Fruit fly (Drosophila melanogaster) whole organism, prepupa: ENCODE data around the gene nolo.

Experiments
- Blimp-1 ChIP-seq: fragments of 200-800 bp; sonication (Bioruptor generic); optimal IDR thresholded peaks from 3 replicates; lab custom pipeline; 2017; ENCODE audit warnings: missing biosample characterization, missing genetic modification characterization, mild to moderate bottlenecking, moderate library complexity, missing genetic modification reagents
- CG10631 ChIP-seq: fragments of 200-800 bp; sonication (Bioruptor generic); optimal IDR thresholded peaks from 2 replicates; lab custom pipeline; 2016; ENCODE audit warnings: missing biosample characterization, missing genetic modification characterization
- CG11902 ChIP-seq: fragments of 200-800 bp; sonication (Bioruptor generic); optimal IDR thresholded peaks from 3 replicates; lab custom pipeline; 2016; ENCODE audit warnings: missing biosample characterization, missing genetic modification characterization
- CG15336 ChIP-seq: fragments of 200-800 bp; sonication (Bioruptor generic); IDR thresholded peaks from 2 replicates; pipeline ENCODE4 v1.3.6; 2022; ENCODE audit warnings: missing biosample characterization, missing genetic modification characterization
- CG1621 ChIP-seq: fragments of 200-800 bp; sonication (Bioruptor generic); optimal IDR thresholded peaks from 3 replicates; lab custom pipeline; 2018; ENCODE audit warnings: missing biosample characterization, mild to moderate bottlenecking, missing genetic modification characterization
- CG16779 ChIP-seq: fragments of 200-800 bp; sonication (Bioruptor generic); optimal IDR thresholded peaks from 3 replicates; lab custom pipeline; 2017; ENCODE audit warnings: missing biosample characterization, mild to moderate bottlenecking, missing genetic modification characterization
- CG31627 ChIP-seq: fragments of 200-800 bp; sonication (Bioruptor generic); optimal IDR thresholded peaks from 3 replicates; lab custom pipeline; 2016; ENCODE audit warnings: missing biosample characterization, missing genetic modification characterization
- CG32006 ChIP-seq: fragments of 200-800 bp; sonication (Bioruptor generic); optimal IDR thresholded peaks from 3 replicates; lab custom pipeline; 2017; ENCODE audit warnings: missing biosample characterization, mild to moderate bottlenecking, missing genetic modification characterization
- CG34406 ChIP-seq: fragments of 200-800 bp; sonication (Bioruptor generic); optimal IDR thresholded peaks from 3 replicates; lab custom pipeline; 2016; ENCODE audit warnings: missing biosample characterization, missing genetic modification characterization
- CG3919 ChIP-seq: fragments of 200-800 bp; sonication (Bioruptor generic); optimal IDR thresholded peaks from 3 replicates; lab custom pipeline; 2016; ENCODE audit warnings: missing biosample characterization, missing genetic modification characterization
- CG6163 ChIP-seq: fragments of 200-800 bp; sonication (Bioruptor generic); IDR thresholded peaks from 3 replicates; pipeline ENCODE4 v1.3.6; 2022; ENCODE audit warnings: missing biosample characterization, missing genetic modification characterization
- CG6792 ChIP-seq: fragments of 200-800 bp; sonication (Bioruptor generic); optimal IDR thresholded peaks from 3 replicates; lab custom pipeline; 2016; ENCODE audit warnings: missing biosample characterization, missing genetic modification characterization
- CG6808 ChIP-seq: fragments of 200-800 bp; sonication (Bioruptor generic); optimal IDR thresholded peaks from 3 replicates; lab custom pipeline; 2017; ENCODE audit warnings: missing biosample characterization, missing genetic modification characterization, mild to moderate bottlenecking, moderate library complexity, missing genetic modification reagents
- CG6854 ChIP-seq: fragments of 200-800 bp; sonication (Bioruptor generic); optimal IDR thresholded peaks from 2 replicates; lab custom pipeline; 2017; ENCODE audit warnings: missing biosample characterization, mild to moderate bottlenecking, missing genetic modification characterization
- CG7368 ChIP-seq: fragments of 200-800 bp; sonication (Bioruptor generic); optimal IDR thresholded peaks from 3 replicates; lab custom pipeline; 2016; ENCODE audit warnings: missing biosample characterization, missing genetic modification characterization
- CG8119 ChIP-seq: fragments of 200-800 bp; sonication (Bioruptor generic); IDR thresholded peaks from 3 replicates; pipeline ENCODE4 v1.3.6; 2022; ENCODE audit warnings: missing biosample characterization, missing genetic modification characterization
- CG8319 ChIP-seq: fragments of 200-800 bp; sonication (Bioruptor generic); optimal IDR thresholded peaks from 3 replicates; lab custom pipeline; 2016; ENCODE audit warnings: missing biosample characterization, missing genetic modification characterization
- CG8632 ChIP-seq: fragments of 200-800 bp; sonication (Bioruptor generic); optimal IDR thresholded peaks from 3 replicates; lab custom pipeline; 2016; ENCODE audit warnings: missing biosample characterization, missing genetic modification characterization
- CG9139 ChIP-seq: fragments of 200-800 bp; sonication (Bioruptor generic); optimal IDR thresholded peaks from 3 replicates; lab custom pipeline; 2017; ENCODE audit warnings: missing biosample characterization, mild to moderate bottlenecking, missing genetic modification characterization
- Eip78C ChIP-seq: fragments of 200-800 bp; sonication (Bioruptor generic); peaks from one replicate; lab custom pipeline; 2016; ENCODE audit warnings: missing biosample characterization, missing genetic modification characterization
- Eip93F ChIP-seq: fragments of 200-800 bp; sonication (Bioruptor generic); optimal IDR thresholded peaks from 2 replicates; lab custom pipeline; 2016; ENCODE audit warnings: missing biosample characterization, mild to moderate bottlenecking, missing genetic modification characterization
- Ets21C ChIP-seq: fragments of 200-800 bp; sonication (Bioruptor generic); optimal IDR thresholded peaks from 3 replicates; lab custom pipeline; 2016; ENCODE audit warnings: missing biosample characterization, missing genetic modification characterization
- Ets96B ChIP-seq: fragments of 200-800 bp; optimal IDR thresholded peaks from 2 replicates; lab custom pipeline; 2019; ENCODE audit warnings: missing biosample characterization, mild to moderate bottlenecking, missing genetic modification characterization, moderate library complexity
- Gug ChIP-seq: fragments of 200-800 bp; sonication (Bioruptor generic); IDR thresholded peaks from 2 replicates; pipeline ENCODE4 v1.3.6; 2022; ENCODE audit warnings: missing biosample characterization, missing genetic modification characterization
- Hr38 ChIP-seq: sonication (Bioruptor generic); optimal IDR thresholded peaks from 2 replicates; lab custom pipeline; 2016; ENCODE audit warnings: missing biosample characterization, missing genetic modification characterization
- Hr39 ChIP-seq: fragments of 200-800 bp; sonication (Bioruptor generic); optimal IDR thresholded peaks from 2 replicates; lab custom pipeline; 2016; ENCODE audit warnings: missing biosample characterization, missing genetic modification characterization
- Hr4 ChIP-seq: fragments of 200-800 bp; sonication (Bioruptor generic); optimal IDR thresholded peaks from 3 replicates; lab custom pipeline; 2016; ENCODE audit warnings: missing biosample characterization, missing genetic modification characterization
- Lpt ChIP-seq: fragments of 200-800 bp; sonication (Bioruptor generic); optimal IDR thresholded peaks from 3 replicates; lab custom pipeline; 2016; ENCODE audit warnings: missing biosample characterization, missing genetic modification characterization
- Met ChIP-seq: fragments of 200-800 bp; sonication (Bioruptor generic); optimal IDR thresholded peaks from 3 replicates; lab custom pipeline; 2016; ENCODE audit warnings: missing biosample characterization, missing genetic modification characterization
- OdsH ChIP-seq: fragments of 200-800 bp; sonication (Bioruptor generic); optimal IDR thresholded peaks from 3 replicates; lab custom pipeline; 2016; ENCODE audit warnings: missing biosample characterization, missing genetic modification characterization
- Smox ChIP-seq: fragments of 200-800 bp; sonication (Bioruptor generic); optimal IDR thresholded peaks from 3 replicates; lab custom pipeline; 2016; ENCODE audit warnings: missing biosample characterization, missing genetic modification characterization
- Sox14 ChIP-seq: fragments of 200-800 bp; sonication (Bioruptor generic); optimal IDR thresholded peaks from 3 replicates; lab custom pipeline; 2016; ENCODE audit warnings: missing biosample characterization, missing genetic modification characterization
- Sox15 ChIP-seq: fragments of 200-800 bp; sonication (Bioruptor generic); optimal IDR thresholded peaks from 3 replicates; lab custom pipeline; 2016; ENCODE audit warnings: missing biosample characterization, missing genetic modification characterization
- achi ChIP-seq: fragments of 200-800 bp; sonication (Bioruptor generic); optimal IDR thresholded peaks from 3 replicates; lab custom pipeline; 2016; ENCODE audit warnings: missing biosample characterization, missing genetic modification characterization
- acj6 ChIP-seq: fragments of 200-800 bp; sonication (Bioruptor generic); optimal IDR thresholded peaks from 3 replicates; lab custom pipeline; 2016; ENCODE audit warnings: missing biosample characterization, missing genetic modification characterization
- cyc ChIP-seq: fragments of 200-800 bp; sonication (Bioruptor generic); optimal IDR thresholded peaks from 3 replicates; lab custom pipeline; 2016; ENCODE audit warnings: missing biosample characterization, missing genetic modification characterization
- dac ChIP-seq: fragments of 200-800 bp; sonication (Bioruptor generic); optimal IDR thresholded peaks from 2 replicates; lab custom pipeline; 2017; ENCODE audit warnings: missing biosample characterization, mild to moderate bottlenecking, missing genetic modification characterization
- dsx ChIP-seq: fragments of 200-800 bp; optimal IDR thresholded peaks from 3 replicates; lab custom pipeline; 2019; ENCODE audit warnings: missing biosample characterization, mild to moderate bottlenecking, missing genetic modification characterization, moderate library complexity; ENCODE audit not compliant: poor library complexity, severe bottlenecking
- eg ChIP-seq: fragments of 200-800 bp; sonication (Bioruptor generic); IDR thresholded peaks from 3 replicates; pipeline ENCODE4 v1.3.6; 2022; ENCODE audit warnings: missing biosample characterization, missing genetic modification characterization
- esn ChIP-seq: fragments of 200-800 bp; sonication (Bioruptor generic); optimal IDR thresholded peaks from 2 replicates; lab custom pipeline; 2016; ENCODE audit warnings: missing biosample characterization, mild to moderate bottlenecking, missing genetic modification characterization, moderate library complexity
- fd59A ChIP-seq: fragments of 200-800 bp; sonication (Bioruptor generic); optimal IDR thresholded peaks from 2 replicates; lab custom pipeline; 2017; ENCODE audit warnings: missing biosample characterization, mild to moderate bottlenecking, missing genetic modification characterization, missing genetic modification reagents
- fd85E ChIP-seq: fragments of 200-800 bp; sonication (Bioruptor generic); optimal IDR thresholded peaks from 3 replicates; lab custom pipeline; 2016; ENCODE audit warnings: missing biosample characterization, missing genetic modification characterization
- fkh ChIP-seq: fragments of 200-800 bp; sonication (Bioruptor generic); optimal IDR thresholded peaks from 3 replicates; lab custom pipeline; 2017; ENCODE audit warnings: missing biosample characterization, mild to moderate bottlenecking, missing genetic modification characterization, moderate library complexity
- lz ChIP-seq: fragments of 200-800 bp; sonication (Bioruptor generic); optimal IDR thresholded peaks from 3 replicates; lab custom pipeline; 2016; ENCODE audit warnings: missing biosample characterization, missing genetic modification characterization
- net ChIP-seq: fragments of 200-800 bp; sonication (Bioruptor generic); optimal IDR thresholded peaks from 3 replicates; lab custom pipeline; 2016; ENCODE audit warnings: missing biosample characterization, missing genetic modification characterization
- pdm3 ChIP-seq: fragments of 200-800 bp; sonication (Bioruptor generic); optimal IDR thresholded peaks from 3 replicates; lab custom pipeline; 2016; ENCODE audit warnings: missing biosample characterization, missing genetic modification characterization
- salr ChIP-seq, 2 experiments: fragments of 200-800 bp; sonication (Bioruptor generic); optimal IDR thresholded peaks; 3 replicates each; lab custom pipeline; 2016 to 2018; ENCODE audit warnings: missing biosample characterization in 2 of 2, missing genetic modification characterization in 2 of 2, mild to moderate bottlenecking in 1 of 2
- ss ChIP-seq, 2 experiments: fragments of 200-800 bp; sonication (Bioruptor generic); optimal IDR thresholded peaks; 2 replicates in 1 of 2; 3 replicates in 1 of 2; lab custom pipeline; 2017 to 2018; ENCODE audit warnings: mild to moderate bottlenecking in 2 of 2, missing biosample characterization in 2 of 2, missing genetic modification characterization in 2 of 2, moderate library complexity in 1 of 2
- svp ChIP-seq: fragments of 200-800 bp; sonication (Bioruptor generic); peaks from one replicate; lab custom pipeline; 2016; ENCODE audit warnings: missing biosample characterization, missing genetic modification characterization
- topi ChIP-seq: fragments of 200-800 bp; sonication (Bioruptor generic); optimal IDR thresholded peaks from 3 replicates; lab custom pipeline; 2016; ENCODE audit warnings: missing biosample characterization, missing genetic modification characterization
- vri ChIP-seq: fragments of 200-800 bp; sonication (Bioruptor generic); optimal IDR thresholded peaks from 3 replicates; lab custom pipeline; 2016; ENCODE audit warnings: missing biosample characterization, mild to moderate bottlenecking, missing genetic modification characterization

Gene nolo

DNA sequence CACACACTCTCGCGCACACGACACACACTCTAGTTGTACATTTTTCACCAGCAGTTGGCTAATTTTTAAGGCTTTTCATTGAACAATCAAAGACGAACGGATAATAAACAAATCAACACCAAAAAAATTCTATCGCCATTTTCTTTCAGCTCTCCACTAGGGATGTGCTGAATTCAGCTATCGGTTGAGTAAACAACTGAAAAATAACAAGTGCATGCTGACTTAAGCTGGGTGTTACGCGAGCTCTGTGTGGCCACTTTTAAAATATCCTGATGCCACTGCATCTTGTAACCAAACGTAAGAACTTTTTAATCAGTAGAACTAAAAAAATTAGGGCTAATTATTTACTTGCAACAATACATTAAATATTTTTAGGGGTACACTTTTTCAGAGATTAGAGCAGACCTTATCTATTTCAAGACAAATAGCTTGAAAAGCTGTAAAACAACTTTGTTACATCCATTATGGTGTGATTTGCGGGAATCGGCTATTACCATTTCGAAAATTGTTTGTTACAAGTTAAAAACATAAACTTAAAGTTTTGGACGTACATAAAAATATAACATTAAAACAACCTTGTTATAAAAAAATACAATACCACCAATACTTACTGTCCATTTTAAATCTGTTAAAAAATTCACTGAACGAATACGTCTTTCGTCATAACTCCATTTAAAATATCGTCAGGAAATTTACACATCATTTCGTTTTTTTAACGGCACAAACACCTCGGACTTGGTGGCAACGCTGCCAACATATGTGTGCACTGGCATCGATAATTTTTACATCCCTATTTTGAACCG is 73.6 kb downstream of the nolo start, which contains the start of the genes step and CG1416:
step (minus strand) TSS at position 203 of the 803 bp plus-strand sequence.
CG1416 (plus strand) TSS at position 747 of the 803 bp plus-strand sequence.
- TF ChIP-seq OdsH (peak; percentile 65), Hr4 (GFP tag; lab: Kevin White, UChicago) (peak; percentile 62), salr (GFP tag; optimal IDR thresholded peaks at IDR 0.05; lab: Kevin White, UChicago) (peak; percentile 35 to 69), fkh (GFP tag; lab: Kevin White, UChicago) (peak; percentile 83), CG7368 (GFP tag; lab: Kevin White, UChicago) (no peak), fd59A (GFP tag; lab: Kevin White, UChicago) (peak; percentile 31), vri (GFP tag; lab: Kevin White, UChicago) (no peak), dsx (no peak), CG15336 (GFP tag; lab: Robert Waterston, UW) (peak; percentile 26; the same call in 1 of the 2 replicates), CG16779 (tag; lab: Kevin White, UChicago) (no peak), Met (GFP tag; lab: Kevin White, UChicago) (peak; percentile 59), CG8119 (GFP tag; lab: Robert Waterston, UW) (no peak; the same call in 2 of the 3 replicates), pdm3 (GFP tag; lab: Kevin White, UChicago) (peak; percentile 56), CG10631 (GFP tag; lab: Kevin White, UChicago) (peak; percentile 69), CG11902 (GFP tag; lab: Kevin White, UChicago) (peak; percentile 69), CG6792 (GFP tag; lab: Kevin White, UChicago) (peak; percentile 1), CG32006 (GFP tag; lab: Kevin White, UChicago) (peak; percentile 72), Eip78C (peak; percentile 13), CG8632 (GFP tag; lab: Kevin White, UChicago) (no peak), svp (GFP tag; lab: Kevin White, UChicago) (peak; percentile 79), topi (GFP tag; lab: Kevin White, UChicago) (peak; percentile 28), Hr38 (GFP tag; lab: Kevin White, UChicago) (no peak), dac (GFP tag; lab: Kevin White, UChicago) (peak; percentile 37), fd85E (GFP tag; lab: Kevin White, UChicago) (no peak), Gug (0 out of 2 replicates have a peak, but pooled peaks have one; percentile 35), Eip93F (no peak), ss (GFP tag; optimal IDR thresholded peaks at IDR 0.05; lab: Kevin White, UChicago) (no peak), CG9139 (no peak), Blimp-1 (no peak), CG3919 (GFP tag; lab: Kevin White, UChicago) (no peak), esn (peak; percentile 54), acj6 (GFP tag; lab: Kevin White, UChicago) (peak; percentile 56), CG6854 (GFP tag; lab: Kevin White, UChicago) (no peak), eg (GFP tag; lab: Robert Waterston, UW) (no peak), achi (GFP tag; lab: Kevin White, UChicago) (peak; percentile 27), Sox14 (GFP tag; lab: Kevin White, UChicago) (peak; percentile 40), CG8319 (no peak), CG31627 (peak; percentile 75), Lpt (no peak), CG34406 (GFP tag; lab: Kevin White, UChicago) (peak; percentile 17), CG1621 (tag; lab: Kevin White, UChicago) (no peak), Sox15 (peak; percentile 48), Smox (peak; percentile 26), CG6163 (GFP tag; lab: Robert Waterston, UW) (no peak), net (GFP tag; lab: Kevin White, UChicago) (no peak), lz (peak; percentile 56), cyc (GFP tag; lab: Kevin White, UChicago) (peak; percentile 46), Hr39 (GFP tag; lab: Kevin White, UChicago) (peak; percentile 76), Ets21C (GFP tag; lab: Kevin White, UChicago) (peak; percentile 32), CG6808 (GFP tag; lab: Kevin White, UChicago) (no peak), Ets96B (tag; lab: Kevin White, UChicago) (no peak)
